Worm (Caenorhabditis elegans): ENCODE results near the gene col-88.
A peak's percentile ranks its signal among the peaks of the same experiment; 100 is the strongest.

col-88 gene

ce11 chrIII:25582-25996, 15.3 kb upstream of the col-88 start:
- TF ChIP-seq aha-1 (tag), result peak; percentile 93
- peak; percentile 94 for TF ChIP-seq hlh-30 (tag; optimal IDR thresholded peaks at IDR 0.05; ENCODE audit: insufficient read depth)
- peak; percentile 1 for TF ChIP-seq spr-3 (GFP tag; optimal IDR thresholded peaks at IDR 0.05)
- 0 out of 2 replicates have a peak, but pooled peaks have one; percentile 42 for TF ChIP-seq vab-7 (GFP tag; IDR thresholded peaks at IDR 0.05)
- peak; percentile 61 to 68 for TF ChIP-seq lsy-2 (tag; optimal IDR thresholded peaks at IDR 0.05)
- TF ChIP-seq saeg-2 (GFP tag; IDR thresholded peaks at IDR 0.05), result no peak
- TF ChIP-seq spr-1 (tag; optimal IDR thresholded peaks at IDR 0.05), result no peak
- TF ChIP-seq mdl-1 (tag; optimal IDR thresholded peaks at IDR 0.05), result peak; percentile 69 to 72
- TF ChIP-seq lin-38 (GFP tag; IDR thresholded peaks at IDR 0.05), result 0 out of 2 replicates have a peak, but pooled peaks have one; percentile 11
- TF ChIP-seq ceh-44 (GFP tag; IDR thresholded peaks at IDR 0.05), result no peak
- TF ChIP-seq nhr-111 (GFP tag; optimal IDR thresholded peaks at IDR 0.05), result no peak
- no peak for TF ChIP-seq nhr-237 (tag; optimal IDR thresholded peaks at IDR 0.05)
- peak; percentile 76 for TF ChIP-seq nhr-48 (tag; optimal IDR thresholded peaks at IDR 0.05)
- no peak for TF ChIP-seq nhr-10 (tag; optimal IDR thresholded peaks at IDR 0.05)
- peak; percentile 62; the same call in 1 of the 2 replicates for TF ChIP-seq tra-1 (GFP tag; IDR thresholded peaks at IDR 0.05)
- TF ChIP-seq T26A8.4 (GFP tag; IDR thresholded peaks at IDR 0.05), result peak; percentile 37; the same call in 1 of the 2 replicates
- peak; percentile 97 for TF ChIP-seq set-16 (GFP tag; IDR thresholded peaks at IDR 0.05)
- TF ChIP-seq ctbp-1 (GFP tag; IDR thresholded peaks at IDR 0.05), result peak; percentile 83
- no peak for TF ChIP-seq nhr-28 (tag; optimal IDR thresholded peaks at IDR 0.05)
- no peak for TF ChIP-seq nhr-77 (tag; optimal IDR thresholded peaks at IDR 0.05)
- TF ChIP-seq hmg-1.1 (GFP tag; IDR thresholded peaks at IDR 0.05), result peak; percentile 82
- TF ChIP-seq madf-9 (GFP tag; conservative IDR thresholded peaks at IDR 0.05), result no peak
- peak; percentile 65; the same call in 1 of the 2 replicates for TF ChIP-seq arid-1 (GFP tag; conservative IDR thresholded peaks at IDR 0.05)
- TF ChIP-seq F37D6.2 (tag; optimal IDR thresholded peaks at IDR 0.05), result peak; percentile 80
- TF ChIP-seq mep-1 (tag; optimal IDR thresholded peaks at IDR 0.05), result peak; percentile 46
- no peak for TF ChIP-seq F10B5.3 (tag; optimal IDR thresholded peaks at IDR 0.05)
- no peak for TF ChIP-seq snpc-4 (tag; optimal IDR thresholded peaks at IDR 0.05)
- no peak for TF ChIP-seq F26F4.8 (GFP tag; conservative IDR thresholded peaks at IDR 0.05)
- peak; percentile 82 for TF ChIP-seq fkh-10 (GFP tag; optimal IDR thresholded peaks at IDR 0.05)
- 0 out of 2 replicates have a peak, but pooled peaks have one; percentile 12 for TF ChIP-seq tag-97 (GFP tag; IDR thresholded peaks at IDR 0.05)
- TF ChIP-seq rbr-2 (tag; optimal IDR thresholded peaks at IDR 0.05), result peak; percentile 85
- no peak for TF ChIP-seq ceh-28 (tag; optimal IDR thresholded peaks at IDR 0.05)
- peak; percentile 68 for TF ChIP-seq ceh-20 (GFP tag; IDR thresholded peaks at IDR 0.05)
- peak; percentile 55 for TF ChIP-seq mes-2 (tag; optimal IDR thresholded peaks at IDR 0.05; ENCODE audit: poor library complexity, severe bottlenecking)
- TF ChIP-seq Y5F2A.4 (GFP tag; optimal IDR thresholded peaks at IDR 0.05), result no peak
- no peak for TF ChIP-seq mdt-29 (GFP tag; IDR thresholded peaks at IDR 0.05)
- TF ChIP-seq zag-1 (tag; optimal IDR thresholded peaks at IDR 0.05), result peak; percentile 32
- TF ChIP-seq snpc-1.2 (GFP tag; IDR thresholded peaks at IDR 0.05), result no peak
- TF ChIP-seq nhr-76 (tag; optimal IDR thresholded peaks at IDR 0.05), result no peak
- peak in 1 of 2 experiments; percentile 61 for TF ChIP-seq unc-62 (GFP tag; optimal IDR thresholded peaks at IDR 0.05 in 1 of 2)
- TF ChIP-seq unc-62 (tag; optimal IDR thresholded peaks at IDR 0.05), result no peak
- peak; percentile 84 for TF ChIP-seq hlh-11 (tag; optimal IDR thresholded peaks at IDR 0.05)
- no peak for TF ChIP-seq T20F7.1 (GFP tag; optimal IDR thresholded peaks at IDR 0.05)
- TF ChIP-seq dmd-6 (GFP tag; IDR thresholded peaks at IDR 0.05), result peak; percentile 47
- TF ChIP-seq ceh-82 (tag; optimal IDR thresholded peaks at IDR 0.05), result no peak
- peak; percentile 51; the same call in 1 of the 2 replicates for TF ChIP-seq dmd-8 (GFP tag; IDR thresholded peaks at IDR 0.05)
- TF ChIP-seq nhr-6 (tag; optimal IDR thresholded peaks at IDR 0.05), result no peak
- peak in 1 of 2 experiments; percentile 80 for TF ChIP-seq hif-1 (tag; optimal IDR thresholded peaks at IDR 0.05)
- TF ChIP-seq egl-43 (GFP tag; IDR thresholded peaks at IDR 0.05), result peak; percentile 84
- TF ChIP-seq pha-4 (GFP tag; IDR thresholded peaks at IDR 0.05), result no peak
- no peak for TF ChIP-seq pha-4 (tag; optimal IDR thresholded peaks at IDR 0.05)

All from whole organism, L4 larva.